Worm (Caenorhabditis elegans) whole organism, L4 larva: ENCODE results near the gene lis-1.

ENCODE experiments used
- Y75B8A.6 ChIP-seq: fragments of 200-800 bp; sonication (Bioruptor generic); IDR thresholded peaks from 2 replicates; pipeline ENCODE4 v1.3.6; 2022; ENCODE audit warnings: missing genetic modification reagents, missing genetic modification characterization, missing compliant biosample characterization
- egl-27 ChIP-seq: sonication (generic microtip); optimal IDR thresholded peaks from 3 replicates; lab custom pipeline; 2017; ENCODE audit warnings: missing biosample characterization, missing genetic modification reagents, missing genetic modification characterization

ce11 chrIII:13393239-13393638 lies 16.7 kb upstream of the lis-1 start, which contains the start of gene dnj-17:
- TF ChIP-seq Y75B8A.6 (GFP tag; lab: Robert Waterston, UW) = no peak
- no peak for TF ChIP-seq egl-27
